Fruit fly (Drosophila melanogaster): ENCODE data around the gene Wdr33.

DNA sequence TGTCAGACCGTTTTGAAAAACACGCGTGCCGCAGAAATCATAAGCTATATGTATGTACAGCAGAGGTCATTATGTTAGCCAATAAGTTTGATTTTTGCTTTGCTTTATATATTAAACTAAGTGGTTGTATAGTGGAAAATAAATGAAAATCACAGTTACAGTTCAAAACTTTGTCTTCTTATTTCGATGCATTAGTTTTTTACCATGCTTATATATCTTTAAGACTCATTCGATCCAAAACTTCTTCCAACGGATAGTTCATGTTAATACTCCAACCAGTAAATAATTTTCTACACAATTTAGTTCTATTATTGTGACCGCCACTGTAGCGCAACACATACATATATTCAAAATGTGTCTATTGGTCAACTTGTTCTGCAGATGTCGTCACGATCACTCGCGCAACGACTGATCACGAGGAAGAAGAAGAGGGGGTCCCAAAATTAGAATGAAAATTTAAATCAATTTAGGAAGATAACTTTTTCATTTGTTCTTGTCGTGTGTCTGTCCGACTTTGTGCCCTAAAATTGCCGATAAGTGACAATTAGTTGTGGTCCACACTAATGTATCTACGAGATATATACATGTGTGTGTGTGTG is 45.1 kb downstream of the Wdr33 start:
- no peak for TF ChIP-seq CG8478 (optimal IDR thresholded peaks at IDR 0.05)
- TF ChIP-seq CTCF (optimal IDR thresholded peaks at IDR 0.05): no peak

Data from S2 (cell line).